Fruit fly (Drosophila melanogaster) whole organism, embryonic: ENCODE results near the gene CG34251.

Experiments
- Atf3 ChIP-seq: fragments of 200-800 bp; sonication (Bioruptor generic); optimal IDR thresholded peaks from 3 replicates; lab custom pipeline; 2016; ENCODE audit warnings: missing biosample characterization, missing genetic modification characterization
- Awh ChIP-seq: fragments of 200-800 bp; sonication (Bioruptor generic); IDR thresholded peaks from 2 replicates; pipeline ENCODE4, ENCODE4 v1.3.6; 2022; ENCODE audit warnings: missing biosample characterization, missing genetic modification characterization
- Blimp-1 ChIP-seq: fragments of 200-800 bp; sonication (Bioruptor generic); optimal IDR thresholded peaks from 3 replicates; lab custom pipeline; 2018; ENCODE audit warnings: missing biosample characterization, missing genetic modification characterization, mild to moderate bottlenecking, moderate library complexity, missing genetic modification reagents
- CG31388 ChIP-seq: fragments of 200-800 bp; sonication (Bioruptor generic); optimal IDR thresholded peaks from 2 replicates; lab custom pipeline; 2016; ENCODE audit warnings: missing biosample characterization, missing genetic modification characterization
- CG34422 ChIP-seq: fragments of 200-800 bp; sonication (Bioruptor generic); IDR thresholded peaks from 3 replicates; pipeline ENCODE4 v1.3.6; 2022; ENCODE audit warnings: missing biosample characterization, missing genetic modification characterization
- Hr78 ChIP-seq, 2 experiments: fragments of 200-800 bp in 1 of 2; fragments of >200 bp in 1 of 2; sonication (Bioruptor generic) in 1 of 2; optimal IDR thresholded peaks; 2 replicates each; lab custom pipeline; 2017 to 2019; ENCODE audit warnings: missing biosample characterization in 2 of 2, missing genetic modification characterization in 2 of 2, mild to moderate bottlenecking in 1 of 2, moderate library complexity in 1 of 2
- Lpt ChIP-seq: fragments of >200 bp; optimal IDR thresholded peaks from 2 replicates; lab custom pipeline; 2018; ENCODE audit warnings: missing biosample characterization, missing genetic modification characterization
- Sry-β ChIP-seq: fragments of 200-800 bp; sonication (Bioruptor generic); optimal IDR thresholded peaks from 2 replicates; lab custom pipeline; 2018; ENCODE audit warnings: missing biosample characterization, mild to moderate bottlenecking, missing genetic modification characterization, moderate library complexity
- cas ChIP-seq: fragments of 200-800 bp; sonication (Bioruptor generic); IDR thresholded peaks from 2 replicates; pipeline ENCODE4 v1.3.6; 2022; ENCODE audit warnings: missing biosample characterization, missing genetic modification characterization
- dan ChIP-seq: fragments of 200-800 bp; sonication (Bioruptor generic); IDR thresholded peaks from 2 replicates; pipeline ENCODE4 v1.3.6; 2022; ENCODE audit warnings: missing biosample characterization, missing genetic modification characterization
- kay ChIP-seq: fragments of 200-800 bp; sonication (Bioruptor generic); optimal IDR thresholded peaks from 2 replicates; lab custom pipeline; 2016; ENCODE audit warnings: missing biosample characterization, missing genetic modification characterization

DNA sequence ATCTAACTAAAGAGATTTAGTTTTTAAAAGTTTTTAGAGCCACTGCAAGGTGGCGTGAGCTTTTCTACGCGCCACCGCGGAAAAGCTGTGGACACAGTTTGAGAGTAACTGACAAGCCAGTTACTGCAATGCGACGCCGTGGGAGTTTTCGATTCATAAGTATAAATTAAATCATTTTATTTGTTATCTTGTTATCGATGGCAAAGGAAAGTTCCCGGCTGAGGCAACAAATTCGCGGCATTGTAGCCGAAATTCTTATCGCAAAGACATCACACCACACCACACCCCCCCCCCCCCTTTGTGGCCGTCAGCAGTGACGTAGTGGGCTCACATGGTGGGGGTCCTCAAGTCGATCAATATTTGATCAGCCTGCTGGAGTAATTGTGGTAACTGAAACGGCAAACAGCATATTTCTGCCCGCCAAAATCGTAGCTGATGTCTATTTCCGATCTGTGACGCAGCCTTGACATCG is 15.5 kb upstream of the CG34251 start:
- no peak for TF ChIP-seq dan (GFP tag; lab: Robert Waterston, UW)
- TF ChIP-seq cas (GFP tag; lab: Robert Waterston, UW), result no peak
- peak; percentile 25 for TF ChIP-seq Blimp-1 (GFP tag; lab: Kevin White, UChicago)
- peak; percentile 43; the same call in 1 of the 3 replicates for TF ChIP-seq CG34422 (GFP tag; lab: Robert Waterston, UW)
- no peak for TF ChIP-seq CG31388 (GFP tag; lab: Kevin White, UChicago)
- no peak for TF ChIP-seq Sry-β (GFP tag; lab: Kevin White, UChicago)
- TF ChIP-seq kay, result no peak
- TF ChIP-seq Awh, result no peak
- no peak for TF ChIP-seq Atf3 (GFP tag; lab: Kevin White, UChicago)
- no peak for TF ChIP-seq Hr78 (GFP tag; optimal IDR thresholded peaks at IDR 0.05; lab: Kevin White, UChicago)
- TF ChIP-seq Lpt (GFP tag; lab: Kevin White, UChicago), result no peak
